Worm (Caenorhabditis elegans): ENCODE measurements around the gene metl-9.

metl-9 gene

DNA sequence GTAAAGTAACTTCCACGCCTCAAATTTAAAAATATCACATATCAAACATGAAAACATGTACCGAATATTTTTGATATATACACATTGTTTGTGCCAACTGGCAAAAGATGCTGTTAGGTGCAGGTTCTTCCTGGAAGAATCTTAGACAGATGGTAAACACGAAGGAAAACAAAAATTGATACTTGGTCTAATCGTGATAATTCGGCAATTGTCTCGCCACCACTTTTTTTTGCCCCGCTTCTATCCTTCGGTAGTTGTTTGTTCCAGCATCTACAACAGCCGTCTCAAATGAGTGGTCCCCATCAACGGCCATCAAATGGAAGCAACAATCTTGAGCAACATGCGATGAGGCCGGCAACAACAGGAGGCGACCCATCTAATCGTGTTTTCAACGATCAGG is 18.5 kb upstream of the metl-9 start:
- TF ChIP-seq lin-13 (tag; optimal IDR thresholded peaks at IDR 0.05) (no peak), nhr-2 (tag; optimal IDR thresholded peaks at IDR 0.05) (no peak), elt-3 (tag; optimal IDR thresholded peaks at IDR 0.05) (no peak), unc-120 (tag; optimal IDR thresholded peaks at IDR 0.05; ENCODE audit: poor library complexity, severe bottlenecking) (no peak), M03D4.4 (tag; optimal IDR thresholded peaks at IDR 0.05) (no peak), unc-62 (GFP tag; optimal IDR thresholded peaks at IDR 0.05) (no peak), sem-2 (GFP tag; optimal IDR thresholded peaks at IDR 0.05) (no peak), ceh-43 (GFP tag; optimal IDR thresholded peaks at IDR 0.05) (no peak), lin-32 (GFP tag; optimal IDR thresholded peaks at IDR 0.05) (no peak), tbx-8 (GFP tag; optimal IDR thresholded peaks at IDR 0.05) (no peak), drap-1 (GFP tag; optimal IDR thresholded peaks at IDR 0.05) (no peak), pha-4 (tag; optimal IDR thresholded peaks at IDR 0.05) (no peak), lsy-2 (tag; optimal IDR thresholded peaks at IDR 0.05) (no peak), hlh-1 (tag; optimal IDR thresholded peaks at IDR 0.05) (no peak), flh-1 (GFP tag; optimal IDR thresholded peaks at IDR 0.05) (no peak), ceh-39 (tag; optimal IDR thresholded peaks at IDR 0.05) (no peak), ceh-83 (GFP tag; optimal IDR thresholded peaks at IDR 0.05) (no peak)

DNA sequence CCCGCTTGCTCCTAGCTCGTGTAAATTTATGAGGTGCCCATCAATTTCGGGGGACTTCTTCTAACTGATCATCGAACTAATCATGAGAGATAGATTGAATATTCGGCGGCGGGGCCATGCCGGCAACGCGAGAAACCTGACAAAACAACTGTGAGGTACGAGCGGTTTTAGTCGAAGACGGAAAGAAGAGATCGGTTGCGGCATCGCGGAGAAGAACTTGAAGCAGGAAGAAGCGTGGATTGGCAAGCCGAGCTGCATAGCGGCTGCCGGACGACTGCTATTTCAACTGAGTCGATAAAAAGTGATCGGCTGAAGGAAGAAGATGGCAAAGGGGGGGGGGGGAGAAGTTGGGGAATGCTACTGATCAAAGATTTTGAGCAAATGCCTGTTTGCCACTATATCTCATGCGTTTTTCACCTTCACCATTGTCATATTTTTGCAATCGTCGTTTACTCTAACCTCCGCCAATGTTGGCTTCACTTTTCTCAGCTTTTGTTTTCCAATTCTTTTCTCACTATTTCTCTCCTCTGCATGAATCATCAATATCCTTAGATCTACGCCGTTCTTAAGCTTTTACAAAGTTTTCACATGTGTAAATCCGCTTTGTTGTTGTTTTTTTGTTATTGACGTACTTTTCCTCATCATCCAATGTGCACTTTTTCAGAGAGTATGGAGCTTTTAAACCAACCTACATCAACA is 16.7 kb upstream of the metl-9 start, which contains the start of gene pqn-62:
Gene pqn-62, plus strand, starts transcription at position 649 of the 699 bp plus-strand sequence.
- TF ChIP-seq unc-62 (GFP tag; optimal IDR thresholded peaks at IDR 0.05): peak; percentile 31
- peak; percentile 53 for TF ChIP-seq hlh-1 (tag; optimal IDR thresholded peaks at IDR 0.05)
- no peak for TF ChIP-seq pha-4 (tag; optimal IDR thresholded peaks at IDR 0.05)
- TF ChIP-seq unc-120 (tag; optimal IDR thresholded peaks at IDR 0.05; ENCODE audit: poor library complexity, severe bottlenecking): peak; percentile 56

DNA sequence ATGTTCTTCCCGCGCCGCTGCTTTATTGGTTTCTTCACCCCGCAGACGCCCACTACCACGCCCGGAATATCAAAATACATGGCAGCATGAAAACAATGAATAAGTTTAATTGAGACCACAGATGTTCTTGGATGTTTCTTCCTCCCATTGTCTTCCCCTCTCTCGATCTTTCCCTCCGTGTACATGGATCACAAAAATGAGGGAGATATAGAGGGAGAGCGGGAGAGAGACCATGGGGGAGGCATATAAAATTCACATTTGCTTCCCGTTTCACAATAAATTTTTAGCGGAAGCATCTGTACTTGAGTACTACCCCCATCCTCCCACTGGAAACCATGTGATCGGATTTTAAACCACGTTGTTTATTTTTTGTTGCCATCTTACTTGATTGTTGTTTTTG is 14.5 kb upstream of the metl-9 start:
- TF ChIP-seq tbx-8 (GFP tag; optimal IDR thresholded peaks at IDR 0.05): no peak
- TF ChIP-seq ceh-83 (GFP tag; optimal IDR thresholded peaks at IDR 0.05): no peak
- no peak for TF ChIP-seq mab-5 (tag; optimal IDR thresholded peaks at IDR 0.05)
- no peak for TF ChIP-seq zip-8 (tag; optimal IDR thresholded peaks at IDR 0.05)
- no peak for TF ChIP-seq sptf-1 (tag; optimal IDR thresholded peaks at IDR 0.05)
- no peak for TF ChIP-seq snpc-4 (tag; optimal IDR thresholded peaks at IDR 0.05)
- TF ChIP-seq unc-62 (GFP tag; optimal IDR thresholded peaks at IDR 0.05): no peak
- no peak for TF ChIP-seq drap-1 (GFP tag; optimal IDR thresholded peaks at IDR 0.05)
- TF ChIP-seq elt-1 (tag; optimal IDR thresholded peaks at IDR 0.05; ENCODE audit: borderline replicate concordance, insufficient read depth): no peak
- TF ChIP-seq ham-2 (GFP tag; optimal IDR thresholded peaks at IDR 0.05): no peak
- TF ChIP-seq unc-120 (tag; optimal IDR thresholded peaks at IDR 0.05; ENCODE audit: poor library complexity, severe bottlenecking): no peak
- no peak for TF ChIP-seq lin-13 (tag; optimal IDR thresholded peaks at IDR 0.05)
- TF ChIP-seq bed-3 (GFP tag; optimal IDR thresholded peaks at IDR 0.05): no peak
- no peak for TF ChIP-seq unc-39 (tag; optimal IDR thresholded peaks at IDR 0.05)
- no peak for TF ChIP-seq hlh-1 (tag; optimal IDR thresholded peaks at IDR 0.05)
- TF ChIP-seq nhr-28 (tag; optimal IDR thresholded peaks at IDR 0.05): no peak
- no peak for TF ChIP-seq lin-32 (GFP tag; optimal IDR thresholded peaks at IDR 0.05)
- no peak for TF ChIP-seq elt-3 (tag; optimal IDR thresholded peaks at IDR 0.05)
- TF ChIP-seq blmp-1 (tag; optimal IDR thresholded peaks at IDR 0.05): no peak

DNA sequence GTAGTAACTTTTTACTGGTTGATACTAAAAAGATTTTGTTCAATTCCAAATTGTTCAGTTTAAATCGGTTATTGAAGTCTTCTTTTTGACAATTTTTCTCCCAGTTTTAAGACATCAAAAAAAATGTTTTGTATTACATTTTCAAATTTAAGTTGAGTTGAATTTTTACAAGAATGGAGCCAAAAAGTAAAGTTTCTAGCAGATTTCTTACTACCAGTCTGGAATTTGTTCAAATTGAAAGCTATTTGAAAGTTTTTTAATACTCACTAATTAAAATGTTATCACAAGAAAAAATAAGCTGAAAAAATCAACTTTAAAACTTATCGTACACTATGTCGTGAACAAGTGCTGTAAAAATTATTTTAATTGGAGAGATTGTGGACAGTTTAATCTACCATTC is 11.1 kb upstream of the metl-9 start:
- TF ChIP-seq snpc-4 (tag; optimal IDR thresholded peaks at IDR 0.05) (no peak), blmp-1 (tag; optimal IDR thresholded peaks at IDR 0.05) (no peak), lin-32 (GFP tag; optimal IDR thresholded peaks at IDR 0.05) (no peak), zip-8 (tag; optimal IDR thresholded peaks at IDR 0.05) (no peak), unc-120 (tag; optimal IDR thresholded peaks at IDR 0.05; ENCODE audit: poor library complexity, severe bottlenecking) (no peak)

DNA sequence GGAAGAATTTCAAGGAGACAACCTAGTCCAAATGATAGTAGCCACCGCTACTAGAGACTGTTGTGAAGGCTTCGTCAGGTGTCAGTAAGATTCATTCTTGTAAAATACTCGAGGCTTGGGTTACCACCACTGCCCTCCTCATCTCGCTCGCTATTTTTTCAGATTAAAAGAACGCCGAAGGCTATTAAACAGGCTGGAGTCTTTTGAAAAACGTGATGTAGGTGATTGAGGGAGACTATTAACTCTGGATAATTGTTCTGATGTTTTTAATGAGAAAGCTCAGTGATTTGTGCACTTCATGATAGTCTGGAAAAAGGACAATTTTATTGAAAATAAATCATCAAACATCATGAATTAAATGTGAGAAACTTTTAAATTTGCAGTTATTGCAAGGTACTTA is 10.0 kb upstream of the metl-9 start, which contains the start of gene zig-6:
Gene zig-6, minus strand, starts transcription at position 101 of the 400 bp plus-strand sequence.
- TF ChIP-seq flh-1 (GFP tag; optimal IDR thresholded peaks at IDR 0.05) (no peak), mls-2 (tag; optimal IDR thresholded peaks at IDR 0.05) (no peak), nhr-28 (tag; optimal IDR thresholded peaks at IDR 0.05) (no peak), lsy-2 (tag; optimal IDR thresholded peaks at IDR 0.05) (no peak), unc-120 (tag; optimal IDR thresholded peaks at IDR 0.05; ENCODE audit: poor library complexity, severe bottlenecking) (no peak), ham-2 (GFP tag; optimal IDR thresholded peaks at IDR 0.05) (no peak), lin-13 (tag; optimal IDR thresholded peaks at IDR 0.05) (no peak), unc-62 (GFP tag; optimal IDR thresholded peaks at IDR 0.05) (no peak), snpc-4 (tag; optimal IDR thresholded peaks at IDR 0.05) (no peak), ztf-11 (tag; optimal IDR thresholded peaks at IDR 0.05) (no peak), M03D4.4 (tag; optimal IDR thresholded peaks at IDR 0.05) (no peak), bed-3 (GFP tag; optimal IDR thresholded peaks at IDR 0.05) (no peak)

All from whole organism, mixed stage, embryonic.